Fruit fly (Drosophila melanogaster) whole organism, embryonic: ENCODE measurements around the gene CG10803.

ENCODE experiments used
- Awh ChIP-seq: fragments of 200-800 bp; sonication (Bioruptor generic); IDR thresholded peaks from 2 replicates; pipeline ENCODE4, ENCODE4 v1.3.6; 2022; ENCODE audit warnings: missing biosample characterization, missing genetic modification characterization
- Bteb2 ChIP-seq: fragments of 200-800 bp; sonication (Bioruptor generic); optimal IDR thresholded peaks from 2 replicates; lab custom pipeline; 2016; ENCODE audit warnings: missing biosample characterization, missing genetic modification characterization
- CG10654 ChIP-seq: fragments of 200-800 bp; sonication (Bioruptor generic); optimal IDR thresholded peaks from 2 replicates; lab custom pipeline; 2016; ENCODE audit warnings: missing biosample characterization, missing genetic modification characterization
- CG11504 ChIP-seq: fragments of 200-800 bp; sonication (Bioruptor generic); optimal IDR thresholded peaks from 3 replicates; lab custom pipeline; 2019; ENCODE audit warnings: missing biosample characterization, mild to moderate bottlenecking, missing genetic modification characterization, moderate library complexity
- CG11696 ChIP-seq: fragments of 200-800 bp; sonication (Bioruptor generic); IDR thresholded peaks from 2 replicates; pipeline ENCODE4 v1.3.6; 2022; ENCODE audit warnings: missing biosample characterization, missing genetic modification characterization
- CG12219 ChIP-seq: fragments of 200-800 bp; sonication (Bioruptor generic); optimal IDR thresholded peaks from 3 replicates; lab custom pipeline; 2018; ENCODE audit warnings: missing biosample characterization, mild to moderate bottlenecking, missing genetic modification characterization
- CG13287 ChIP-seq: fragments of 200-800 bp; sonication (Bioruptor generic); IDR thresholded peaks from 2 replicates; pipeline ENCODE4 v1.3.6; 2022; ENCODE audit warnings: missing biosample characterization, missing genetic modification characterization; ENCODE audit not compliant: partially characterized antibody
- CG13894 ChIP-seq: fragments of 200-800 bp; sonication (Bioruptor generic); optimal IDR thresholded peaks from 3 replicates; lab custom pipeline; 2018; ENCODE audit warnings: missing biosample characterization, mild to moderate bottlenecking, missing genetic modification characterization, moderate library complexity
- CG14667 ChIP-seq: fragments of 200-800 bp; sonication (Bioruptor generic); IDR thresholded peaks from 2 replicates; pipeline ENCODE4 v1.3.6; 2022; ENCODE audit warnings: missing biosample characterization, missing genetic modification characterization
- CG17361 ChIP-seq: fragments of 200-800 bp; sonication (Bioruptor generic); IDR thresholded peaks from 3 replicates; pipeline ENCODE4 v1.3.6; 2022; ENCODE audit warnings: missing biosample characterization, missing genetic modification characterization
- CG18262 ChIP-seq: fragments of 200-800 bp; optimal IDR thresholded peaks from 3 replicates; lab custom pipeline; 2019; ENCODE audit warnings: missing biosample characterization, mild to moderate bottlenecking, missing genetic modification characterization, moderate library complexity
- CG18619 ChIP-seq: fragments of 200-800 bp; sonication (Bioruptor generic); optimal IDR thresholded peaks from 3 replicates; lab custom pipeline; 2017; ENCODE audit warnings: missing biosample characterization, mild to moderate bottlenecking, missing genetic modification characterization
- CG30020 ChIP-seq: fragments of 200-800 bp; optimal IDR thresholded peaks from 2 replicates; lab custom pipeline; 2019; ENCODE audit warnings: missing biosample characterization, mild to moderate bottlenecking, missing genetic modification characterization, moderate library complexity
- CG34224 ChIP-seq: fragments of 200-800 bp; sonication (Bioruptor generic); IDR thresholded peaks from 3 replicates; pipeline ENCODE4 v1.3.6; 2022; ENCODE audit warnings: missing biosample characterization, missing genetic modification characterization; ENCODE audit not compliant: partially characterized antibody
- CG4282 ChIP-seq: fragments of 200-800 bp; sonication (Bioruptor generic); optimal IDR thresholded peaks from 2 replicates; lab custom pipeline; 2016; ENCODE audit warnings: missing biosample characterization, missing genetic modification characterization
- CG43689 ChIP-seq: fragments of 200-800 bp; sonication (Bioruptor generic); IDR thresholded peaks from 2 replicates; pipeline ENCODE4 v1.3.6; 2022; ENCODE audit warnings: missing biosample characterization, missing genetic modification characterization
- CG6175 ChIP-seq: fragments of 200-800 bp; sonication (Bioruptor generic); IDR thresholded peaks from 3 replicates; pipeline ENCODE4 v1.3.6; 2022; ENCODE audit warnings: missing biosample characterization, missing genetic modification characterization
- CG9437 ChIP-seq: fragments of 200-800 bp; sonication (Bioruptor generic); optimal IDR thresholded peaks from 2 replicates; lab custom pipeline; 2018; ENCODE audit warnings: missing biosample characterization, mild to moderate bottlenecking, missing genetic modification characterization
- CG9817 ChIP-seq: fragments of 200-800 bp; sonication (Bioruptor generic); optimal IDR thresholded peaks from 2 replicates; lab custom pipeline; 2018; ENCODE audit warnings: missing biosample characterization, mild to moderate bottlenecking, missing genetic modification characterization, moderate library complexity
- Chrac-16 ChIP-seq: fragments of 200-800 bp; sonication (Bioruptor generic); optimal IDR thresholded peaks from 3 replicates; lab custom pipeline; 2016; ENCODE audit warnings: missing biosample characterization, missing genetic modification characterization
- Dfd ChIP-seq, 2 experiments: fragments of >200 bp; optimal IDR thresholded peaks; 2 replicates each; lab custom pipeline; 2017; ENCODE audit warnings: missing biosample characterization in 2 of 2, missing genetic modification characterization in 2 of 2
- Dip3 ChIP-seq: fragments of 200-800 bp; sonication (Bioruptor generic); optimal IDR thresholded peaks from 3 replicates; lab custom pipeline; 2016; ENCODE audit warnings: missing biosample characterization, missing genetic modification characterization
- Dp ChIP-seq: fragments of 200-800 bp; sonication (Bioruptor generic); optimal IDR thresholded peaks from 2 replicates; lab custom pipeline; 2018; ENCODE audit warnings: missing biosample characterization, mild to moderate bottlenecking, missing genetic modification characterization, moderate library complexity
- Drgx ChIP-seq: fragments of 200-800 bp; sonication (Bioruptor generic); IDR thresholded peaks from 2 replicates; pipeline ENCODE4 v1.3.6; 2022; ENCODE audit warnings: missing biosample characterization, missing genetic modification characterization
- Fer1 ChIP-seq: fragments of 200-800 bp; sonication (Bioruptor generic); optimal IDR thresholded peaks from 2 replicates; lab custom pipeline; 2017; ENCODE audit warnings: missing biosample characterization, mild to moderate bottlenecking, missing genetic modification characterization
- Lhr ChIP-seq: fragments of 200-800 bp; sonication (Bioruptor generic); optimal IDR thresholded peaks from 3 replicates; lab custom pipeline; 2017; ENCODE audit warnings: mild to moderate bottlenecking, missing biosample characterization, missing genetic modification reagents, missing genetic modification characterization
- Mad ChIP-seq: fragments of 200-800 bp; sonication (Bioruptor generic); optimal IDR thresholded peaks from 2 replicates; lab custom pipeline; 2016; ENCODE audit warnings: missing biosample characterization, missing genetic modification characterization
- Max ChIP-seq: fragments of 200-800 bp; sonication (Bioruptor generic); optimal IDR thresholded peaks from 2 replicates; lab custom pipeline; 2016; ENCODE audit warnings: missing biosample characterization, mild to moderate bottlenecking, missing genetic modification characterization
- Mrtf ChIP-seq: fragments of 200-800 bp; sonication (Bioruptor generic); IDR thresholded peaks from 3 replicates; pipeline ENCODE4 v1.3.6; 2022; ENCODE audit warnings: missing biosample characterization, missing genetic modification characterization
- Pdp1 ChIP-seq, 2 experiments: fragments of 200-800 bp; sonication (Bioruptor generic); optimal IDR thresholded peaks; 3 replicates each; lab custom pipeline; 2016; ENCODE audit warnings: missing biosample characterization in 2 of 2, missing genetic modification characterization in 2 of 2, mild to moderate bottlenecking in 1 of 2, moderate library complexity in 1 of 2
- Sry-β ChIP-seq: fragments of 200-800 bp; sonication (Bioruptor generic); optimal IDR thresholded peaks from 2 replicates; lab custom pipeline; 2018; ENCODE audit warnings: missing biosample characterization, mild to moderate bottlenecking, missing genetic modification characterization, moderate library complexity
- Trl ChIP-seq, 3 experiments: fragments of >200 bp in 2 of 3; fragments of 200-800 bp in 1 of 3; sonication (Bioruptor generic) in 1 of 3; optimal IDR thresholded peaks; 2 replicates in 1 of 3; 3 replicates in 2 of 3; lab custom pipeline; 2016 to 2017; ENCODE audit warnings: missing biosample characterization in 1 of 3, missing genetic modification characterization in 1 of 3
- Usf ChIP-seq: fragments of 200-800 bp; sonication (Bioruptor generic); optimal IDR thresholded peaks from 2 replicates; lab custom pipeline; 2017; ENCODE audit warnings: missing genotype, missing biosample characterization, missing genetic modification characterization
- cwo ChIP-seq: fragments of 200-800 bp; sonication (Bioruptor generic); optimal IDR thresholded peaks from 3 replicates; lab custom pipeline; 2017; ENCODE audit warnings: missing biosample characterization, missing genetic modification characterization, mild to moderate bottlenecking, moderate library complexity, missing genetic modification reagents
- gce ChIP-seq: fragments of 200-800 bp; sonication (Bioruptor generic); IDR thresholded peaks from 3 replicates; pipeline ENCODE4 v1.3.6; 2022; ENCODE audit warnings: missing biosample characterization, missing genetic modification characterization
- nmo ChIP-seq: fragments of 200-800 bp; sonication (Bioruptor generic); optimal IDR thresholded peaks from 2 replicates; lab custom pipeline; 2018; ENCODE audit warnings: missing biosample characterization, mild to moderate bottlenecking, missing genetic modification characterization, moderate library complexity
- org-1 ChIP-seq: fragments of 200-800 bp; sonication (Bioruptor generic); optimal IDR thresholded peaks from 2 replicates; lab custom pipeline; 2017; ENCODE audit warnings: missing biosample characterization, missing genetic modification characterization
- sim ChIP-seq: fragments of 200-800 bp; sonication (Bioruptor generic); IDR thresholded peaks from 2 replicates; pipeline ENCODE4 v1.3.6; 2022; ENCODE audit warnings: missing biosample characterization, missing genetic modification characterization
- slou ChIP-seq: fragments of 200-800 bp; sonication (Bioruptor generic); optimal IDR thresholded peaks from 3 replicates; lab custom pipeline; 2016; ENCODE audit warnings: missing biosample characterization, missing genetic modification characterization
- sqz ChIP-seq: fragments of 200-800 bp; sonication (Bioruptor generic); optimal IDR thresholded peaks from 3 replicates; lab custom pipeline; 2018; ENCODE audit warnings: missing biosample characterization, mild to moderate bottlenecking, missing genetic modification characterization
- unpg ChIP-seq: fragments of 200-800 bp; sonication (Bioruptor generic); optimal IDR thresholded peaks from 3 replicates; lab custom pipeline; 2018; ENCODE audit warnings: missing biosample characterization, mild to moderate bottlenecking, missing genetic modification characterization, moderate library complexity
- yki ChIP-seq: fragments of >200 bp; optimal IDR thresholded peaks from 3 replicates; lab custom pipeline; 2018
- z ChIP-seq: fragments of 200-800 bp; sonication (Bioruptor generic); IDR thresholded peaks from 3 replicates; pipeline ENCODE4 v1.3.6; 2022; ENCODE audit warnings: missing biosample characterization, missing genetic modification characterization
- zen ChIP-seq: fragments of 200-800 bp; sonication (Bioruptor generic); optimal IDR thresholded peaks from 3 replicates; lab custom pipeline; 2018; ENCODE audit warnings: missing biosample characterization, mild to moderate bottlenecking, missing genetic modification characterization, moderate library complexity
- zfh1 ChIP-seq: fragments of 200-800 bp; sonication (Bioruptor generic); IDR thresholded peaks from 3 replicates; pipeline ENCODE4 v1.3.6; 2022; ENCODE audit warnings: missing biosample characterization, missing genetic modification characterization

CG10803 gene

dm6 chrX:3447718-3448523 is 37.5 kb upstream of the CG10803 start (continued):
- TF ChIP-seq CG18262 (no peak), CG14667 (GFP tag; lab: Robert Waterston, UW) (no peak), CG13894 (tag; lab: Kevin White, UChicago) (no peak), Trl (optimal IDR thresholded peaks at IDR 0.05; lab: Kevin White, UChicago) (no peak), Trl (GFP tag; optimal IDR thresholded peaks at IDR 0.05; lab: Kevin White, UChicago) (no peak), Drgx (peak; percentile 43), CG17361 (0 out of 3 replicates have a peak, but pooled peaks have one; percentile 14)
- TF ChIP-seq, all 482 proteins: peak for 13

- TF ChIP-seq CG9437 (GFP tag; lab: Kevin White, UChicago) (no peak), CG43689 (GFP tag; lab: Robert Waterston, UW) (no peak), Chrac-16 (GFP tag; lab: Kevin White, UChicago) (no peak), Dfd (GFP tag; optimal IDR thresholded peaks at IDR 0.05; lab: Kevin White, UChicago) (peak in 1 of 2 experiments; percentile 0), unpg (GFP tag; lab: Kevin White, UChicago) (no peak), Bteb2 (GFP tag; lab: Kevin White, UChicago) (no peak), CG30020 (tag; lab: Kevin White, UChicago) (peak; percentile 73), Pdp1 (GFP tag; optimal IDR thresholded peaks at IDR 0.05; lab: Kevin White, UChicago) (peak in 1 of 2 experiments; percentile 59), Fer1 (no peak), org-1 (no peak), z (GFP tag; lab: Robert Waterston, UW) (0 out of 3 replicates have a peak, but pooled peaks have one; percentile 33), Awh (GFP tag; lab: Robert Waterston, UW) (no peak), zen (tag; lab: Kevin White, UChicago) (peak; percentile 26)
- TF ChIP-seq, all 482 proteins: peak for 5
Observed at dm6 chrX:3448893-3449394, 36.5 kb upstream of the CG10803 start, which contains the start of gene CG12535. Gene CG12535 (minus strand): TSS chrX:3448943.

- TF ChIP-seq Dip3 (GFP tag; lab: Kevin White, UChicago) (no peak), Max (GFP tag; lab: Kevin White, UChicago) (no peak), Usf (GFP tag; lab: Kevin White, UChicago) (no peak), slou (no peak), CG10654 (GFP tag; lab: Kevin White, UChicago) (no peak), yki (peak; percentile 53), CG11504 (tag; lab: Kevin White, UChicago) (peak; percentile 98), Trl (optimal IDR thresholded peaks at IDR 0.05; lab: Kevin White, UChicago) (peak; percentile 87 to 96), Trl (GFP tag; optimal IDR thresholded peaks at IDR 0.05; lab: Kevin White, UChicago) (no peak), Dfd (GFP tag; optimal IDR thresholded peaks at IDR 0.05; lab: Kevin White, UChicago) (no peak), sim (no peak), CG12219 (no peak), Sry-β (GFP tag; lab: Kevin White, UChicago) (no peak), CG18619 (GFP tag; lab: Kevin White, UChicago) (no peak), Mrtf (no peak), CG4282 (GFP tag; lab: Kevin White, UChicago) (no peak), Lhr (GFP tag; lab: Kevin White, UChicago) (no peak), zfh1 (GFP tag; lab: Robert Waterston, UW) (no peak), gce (GFP tag; lab: Robert Waterston, UW) (no peak), CG6175 (GFP tag; lab: Robert Waterston, UW) (no peak), CG9817 (no peak), CG13287 (GFP tag; lab: Robert Waterston, UW) (0 out of 2 replicates have a peak, but pooled peaks have one; percentile 22), sqz (GFP tag; lab: Kevin White, UChicago) (peak; percentile 38), nmo (GFP tag; lab: Kevin White, UChicago) (no peak), Mad (GFP tag; lab: Kevin White, UChicago) (no peak), Dp (GFP tag; lab: Kevin White, UChicago) (no peak), CG11696 (GFP tag; lab: Robert Waterston, UW) (no peak), cwo (GFP tag; lab: Kevin White, UChicago) (no peak), CG34224 (GFP tag; lab: Robert Waterston, UW) (peak; percentile 60)
Observed at dm6 chrX:3451250-3451786, 34.1 kb upstream of the CG10803 start.
